Fruit fly (Drosophila melanogaster) S2 (cell line): Measurements from ENCODE around the gene yellow-b.

Experiments used
- CG8478 ChIP-seq: fragments of >200 bp; optimal IDR thresholded peaks from 2 replicates; lab custom pipeline; 2018
- CTCF ChIP-seq, 2 experiments: fragments of >200 bp; optimal IDR thresholded peaks; 2 replicates each; lab custom pipeline; 2018

The yellow-b gene

DNA sequence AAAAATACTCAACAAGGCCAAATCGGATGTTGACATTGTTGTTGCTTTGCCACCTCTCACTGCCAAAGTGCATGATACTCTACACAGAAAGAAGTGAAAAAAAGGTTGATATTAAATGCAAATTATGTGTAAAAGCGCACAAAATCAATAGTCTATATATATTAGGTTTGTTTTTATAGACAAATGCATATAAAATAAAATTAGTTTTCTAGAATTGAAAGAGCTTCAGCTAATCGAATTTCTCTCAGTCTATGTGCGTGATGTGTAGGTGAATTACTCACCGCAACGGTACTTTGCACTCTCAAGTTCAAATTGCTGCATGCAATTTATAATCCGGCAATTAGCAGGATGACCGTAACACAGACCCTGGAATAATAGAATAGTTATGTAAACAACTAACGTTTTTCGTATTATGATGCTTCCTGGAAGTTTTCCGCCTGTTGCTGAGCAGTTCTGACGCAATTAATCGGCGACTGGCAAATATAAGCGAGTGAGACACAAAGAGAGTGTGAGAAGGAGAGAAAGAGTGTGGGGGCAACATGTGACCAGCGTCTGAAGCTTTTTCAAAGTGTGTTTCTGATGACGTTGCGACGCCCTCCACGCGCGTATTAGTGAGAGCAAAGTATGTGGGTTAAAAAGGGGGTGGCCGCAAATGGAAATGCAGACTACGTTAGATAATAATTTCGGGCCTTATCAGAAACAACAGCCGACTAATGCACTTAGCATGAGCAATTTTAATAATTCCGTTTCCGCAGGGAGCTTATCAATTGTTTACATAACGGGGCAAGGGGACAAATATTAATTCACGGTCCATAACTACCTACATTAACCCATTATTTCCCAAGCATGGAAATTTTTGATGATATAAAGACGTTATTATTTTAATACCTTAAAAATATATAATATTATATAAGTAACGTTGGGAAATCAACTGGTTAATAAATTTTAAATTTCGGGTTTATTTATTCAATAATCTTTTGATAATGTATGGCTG, 33.1 kb upstream of the yellow-b start:
- TF ChIP-seq CG8478 (lab: Kevin White, UChicago) (no peak), CTCF (optimal IDR thresholded peaks at IDR 0.05; lab: Kevin White, UChicago) (no peak)

DNA sequence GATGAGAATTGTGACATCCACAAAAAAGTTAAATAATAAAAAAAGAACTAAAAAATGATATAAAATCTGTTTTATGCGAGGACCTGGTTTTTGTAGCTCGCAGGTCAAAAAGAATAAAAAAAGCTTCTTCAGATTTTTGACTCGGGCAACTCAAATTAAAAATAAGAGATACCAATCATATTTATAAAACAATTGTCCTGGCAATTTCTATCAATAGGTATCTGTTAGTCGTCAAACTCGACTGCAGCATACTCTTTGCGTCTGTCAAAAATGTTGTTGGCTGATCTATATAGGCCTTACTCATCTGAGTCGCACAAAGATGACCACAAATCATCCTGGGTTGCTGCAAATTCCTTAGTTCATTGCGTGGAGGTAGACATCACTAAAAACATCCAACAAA, 31.5 kb upstream of the yellow-b start:
- TF ChIP-seq CTCF (optimal IDR thresholded peaks at IDR 0.05; lab: Kevin White, UChicago) = no peak
- TF ChIP-seq CG8478 (lab: Kevin White, UChicago) = no peak

DNA sequence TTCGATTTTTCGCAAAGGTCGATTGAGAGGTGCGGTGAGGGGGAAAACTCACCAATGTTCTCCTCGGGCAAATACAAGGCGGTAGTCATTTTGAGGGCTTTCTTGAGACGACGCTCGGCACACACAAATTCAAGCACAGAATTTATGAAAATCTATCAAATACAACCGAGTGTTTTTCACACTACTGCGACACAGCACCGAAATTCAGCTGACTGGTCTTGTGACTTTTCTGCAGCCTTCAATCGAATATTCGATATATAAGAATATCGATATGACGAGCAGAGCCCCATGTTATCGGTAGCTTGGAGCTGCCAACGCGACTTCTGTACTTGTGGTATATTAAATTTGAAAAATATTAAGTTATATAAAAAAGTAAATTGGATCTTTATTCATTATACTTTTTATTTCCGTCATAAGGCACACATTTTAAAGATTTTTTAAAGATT, 26.5 kb upstream of the yellow-b start, which contains the start of gene VhaSFD:
Gene VhaSFD (minus strand): TSS at position 249 of the 446 bp plus-strand sequence.
- no peak for TF ChIP-seq CTCF (optimal IDR thresholded peaks at IDR 0.05; lab: Kevin White, UChicago)
- TF ChIP-seq CG8478 (lab: Kevin White, UChicago) = no peak

- no peak for TF ChIP-seq CTCF (optimal IDR thresholded peaks at IDR 0.05; lab: Kevin White, UChicago)
- TF ChIP-seq CG8478 (lab: Kevin White, UChicago) = no peak
These were observed 24.6 kb upstream of the yellow-b start, which contains the start of gene Tsen2 for dm6 chr2L:16729556-16729955. Gene Tsen2 (plus strand): TSS chr2L:16729777.

dm6 chr2L:16730939-16731338, 23.2 kb upstream of the yellow-b start, which contains the start of gene CG17996:
Gene CG17996 (minus strand): TSS chr2L:16731039.
- TF ChIP-seq CTCF (optimal IDR thresholded peaks at IDR 0.05; lab: Kevin White, UChicago) (no peak), CG8478 (lab: Kevin White, UChicago) (no peak)

dm6 chr2L:16731799-16732198, 22.3 kb upstream of the yellow-b start, which contains the start of gene Prosbeta4:
Gene Prosbeta4 (minus strand): TSS chr2L:16732133.
- TF ChIP-seq CTCF (optimal IDR thresholded peaks at IDR 0.05; lab: Kevin White, UChicago) (no peak), CG8478 (lab: Kevin White, UChicago) (no peak)

- no peak for TF ChIP-seq CG8478 (lab: Kevin White, UChicago)
- TF ChIP-seq CTCF (optimal IDR thresholded peaks at IDR 0.05; lab: Kevin White, UChicago) = no peak
These were observed 21.7 kb upstream of the yellow-b start, which contains the start of gene Nubp1 for dm6 chr2L:16732338-16732892. Gene Nubp1 (plus strand): TSS chr2L:16732550.

- TF ChIP-seq CG8478 (lab: Kevin White, UChicago) (no peak), CTCF (optimal IDR thresholded peaks at IDR 0.05; lab: Kevin White, UChicago) (peak in 1 of 2 experiments; percentile 40)
These were observed 15.8 kb upstream of the yellow-b start, which contains the start of the genes glu and ChLD3 for dm6 chr2L:16738206-16738900. Gene glu (minus strand): TSS chr2L:16738388. Gene ChLD3 (plus strand): TSS chr2L:16738850.

- TF ChIP-seq CG8478 (lab: Kevin White, UChicago) (no peak), CTCF (optimal IDR thresholded peaks at IDR 0.05; lab: Kevin White, UChicago) (peak; percentile 83 to 89)
These were observed 10.9 kb upstream of the yellow-b start, which contains the start of the genes LSm7 and BuGZ for dm6 chr2L:16743055-16743805. Gene LSm7 (minus strand): TSS chr2L:16743100. Gene BuGZ (plus strand): TSS chr2L:16743405.

DNA sequence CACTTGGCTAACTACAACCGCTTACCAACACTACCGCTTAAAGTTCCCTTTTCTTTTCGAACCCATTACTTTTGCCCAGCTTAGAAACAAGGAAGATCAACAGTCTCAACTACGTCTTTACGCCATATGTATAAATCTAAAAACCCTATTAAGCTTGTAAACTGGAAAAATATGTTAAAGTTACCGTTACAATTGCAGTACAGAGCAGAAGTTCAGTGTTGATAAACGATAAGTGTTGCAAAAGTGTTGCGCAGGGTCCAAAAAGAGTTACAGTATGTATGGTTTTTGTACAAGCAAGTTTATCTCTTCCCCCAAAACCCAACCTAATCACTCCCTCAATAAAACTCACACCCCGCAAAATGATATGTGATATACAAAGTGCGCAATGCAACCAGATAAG, 7.0 kb upstream of the yellow-b start:
- TF ChIP-seq CTCF (optimal IDR thresholded peaks at IDR 0.05; lab: Kevin White, UChicago) (no peak), CG8478 (lab: Kevin White, UChicago) (no peak)

- TF ChIP-seq CTCF (optimal IDR thresholded peaks at IDR 0.05; lab: Kevin White, UChicago) = no peak
These were observed 1.8 kb upstream of the yellow-b start for dm6 chr2L:16752340-16752739.

DNA sequence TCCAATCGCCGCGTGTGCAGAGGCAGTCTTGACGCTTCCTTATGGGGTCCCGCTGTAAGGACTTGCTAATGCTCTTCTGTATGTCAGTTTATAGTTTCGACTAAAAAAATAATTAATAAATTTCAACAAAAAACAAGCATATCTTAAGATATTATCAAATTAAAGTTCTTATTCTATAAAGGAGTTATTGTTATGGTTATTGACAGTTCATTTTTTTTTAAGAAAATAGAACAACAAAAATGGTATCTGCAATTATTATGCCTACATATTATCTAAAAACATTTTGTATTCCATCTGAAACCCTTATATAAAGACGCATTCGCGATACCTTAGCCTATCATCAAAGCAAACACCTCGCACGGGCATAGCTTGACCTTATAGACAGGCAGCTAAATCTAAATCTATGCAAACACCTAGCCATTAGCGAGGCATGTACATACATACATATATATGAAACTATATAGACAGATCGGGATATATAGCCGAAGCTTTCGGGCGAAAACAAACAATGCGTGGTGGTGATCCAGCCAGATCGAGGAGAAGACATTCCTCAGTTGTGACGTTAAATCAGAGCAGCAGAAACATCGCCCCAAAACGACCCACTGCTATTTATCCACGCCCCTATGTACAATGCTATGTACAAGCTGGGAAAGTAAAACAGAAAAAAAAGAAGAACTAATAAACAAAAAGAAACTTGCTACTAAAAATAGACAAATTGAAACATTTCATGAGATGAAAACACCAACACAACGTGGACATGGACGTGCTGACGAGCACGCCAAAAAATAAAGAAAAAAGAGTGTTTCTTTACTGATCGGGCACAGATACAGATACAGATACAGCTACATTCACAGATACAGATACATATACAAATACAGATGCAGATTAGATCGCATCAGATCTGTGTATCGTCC, 6.6 kb downstream of the yellow-b start, which contains the start of gene ppk17:
Gene ppk17 (minus strand): TSS at position 51 of the 914 bp plus-strand sequence.
- TF ChIP-seq CG8478 (lab: Kevin White, UChicago) (no peak), CTCF (optimal IDR thresholded peaks at IDR 0.05; lab: Kevin White, UChicago) (no peak)
